Worm (Caenorhabditis elegans) whole organism, L4 larva: ENCODE results near the gene aexr-1.

Experiments
- D1046.2 ChIP-seq: fragments of 200-800 bp; sonication (Bioruptor generic); IDR thresholded peaks from 2 replicates; pipeline ENCODE4 v1.3.6; 2022; ENCODE audit warnings: missing genetic modification characterization, missing compliant biosample characterization
- ZK337.2 ChIP-seq: fragments of 200-800 bp; sonication (Bioruptor generic); IDR thresholded peaks from 2 replicates; pipeline ENCODE4 v1.3.6; 2022; ENCODE audit warnings: missing genetic modification reagents, missing genetic modification characterization, missing compliant biosample characterization
- ama-1 ChIP-seq: fragments of 150-350 bp; optimal IDR thresholded peaks from 2 replicates; lab custom pipeline; 2014; ENCODE audit warnings: inconsistent platforms, mixed read lengths
- attf-4 ChIP-seq: sonication (generic microtip); optimal IDR thresholded peaks from 3 replicates; lab custom pipeline; 2017; ENCODE audit warnings: missing biosample characterization, missing genetic modification characterization
- ceh-28 ChIP-seq: fragments of 150-350 bp; optimal IDR thresholded peaks from 2 replicates; lab custom pipeline; 2014; ENCODE audit warnings: missing biosample characterization, missing genetic modification reagents, missing genetic modification characterization
- ceh-62 ChIP-seq: sonication (generic microtip); optimal IDR thresholded peaks from 2 replicates; lab custom pipeline; 2017; ENCODE audit warnings: missing biosample characterization, missing genetic modification characterization
- ceh-82 ChIP-seq: sonication (generic microtip); optimal IDR thresholded peaks from 2 replicates; lab custom pipeline; 2017; ENCODE audit warnings: missing biosample characterization, missing genetic modification characterization
- daf-16 ChIP-seq, 3 experiments: sonication (generic microtip); optimal IDR thresholded peaks; 2 replicates each; lab custom pipeline; 2016 to 2017; ENCODE audit warnings: missing genetic modification characterization in 3 of 3, missing genetic modification reagents in 3 of 3, mild to moderate bottlenecking in 2 of 3, missing compliant biosample characterization in 2 of 3, missing biosample characterization in 1 of 3, moderate library complexity in 1 of 3
- dmd-6 ChIP-seq: fragments of 200-800 bp; sonication (Bioruptor generic); IDR thresholded peaks from 2 replicates; pipeline ENCODE4 v1.3.6; 2022; ENCODE audit warnings: missing genetic modification reagents, missing genetic modification characterization, missing compliant biosample characterization
- dve-1 ChIP-seq: sonication (generic microtip); optimal IDR thresholded peaks from 2 replicates; lab custom pipeline; 2017; ENCODE audit warnings: antibody characterized with exemption, mild to moderate bottlenecking, missing genetic modification characterization, missing compliant biosample characterization; ENCODE audit not compliant: insufficient read depth
- gei-8 ChIP-seq: fragments of 200-800 bp; sonication (Bioruptor generic); optimal IDR thresholded peaks from 2 replicates; lab custom pipeline; 2018; ENCODE audit warnings: mild to moderate bottlenecking, missing genetic modification characterization, missing compliant biosample characterization
- hlh-11 ChIP-seq: fragments of 200-800 bp; sonication (Bioruptor generic); optimal IDR thresholded peaks from 2 replicates; lab custom pipeline; 2018; ENCODE audit warnings: mild to moderate bottlenecking, missing genetic modification characterization, missing compliant biosample characterization
- hlh-30 ChIP-seq: sonication (generic microtip); optimal IDR thresholded peaks from 2 replicates; lab custom pipeline; 2017; ENCODE audit warnings: antibody characterized with exemption, mild to moderate bottlenecking, missing genetic modification characterization, missing compliant biosample characterization; ENCODE audit not compliant: insufficient read depth
- jun-1 ChIP-seq: fragments of 150-350 bp; optimal IDR thresholded peaks from 2 replicates; lab custom pipeline; 2014; ENCODE audit warnings: missing biosample characterization, missing genetic modification reagents, missing genetic modification characterization
- lin-1 ChIP-seq: fragments of 200-800 bp; sonication (Bioruptor generic); IDR thresholded peaks from 2 replicates; pipeline ENCODE4 v1.3.6; 2022; ENCODE audit warnings: missing genetic modification reagents, missing genetic modification characterization, missing compliant biosample characterization
- lin-13 ChIP-seq: fragments of 150-350 bp; optimal IDR thresholded peaks from 2 replicates; lab custom pipeline; 2014; ENCODE audit warnings: missing biosample characterization, missing genetic modification reagents, missing genetic modification characterization
- lin-29 ChIP-seq: fragments of 200-800 bp; sonication (Bioruptor generic); IDR thresholded peaks from 2 replicates; pipeline ENCODE4 v1.3.6; 2022; ENCODE audit warnings: missing genetic modification reagents, missing genetic modification characterization, missing compliant biosample characterization
- lin-39 ChIP-seq: fragments of 150-350 bp; optimal IDR thresholded peaks from 2 replicates; lab custom pipeline; 2014; ENCODE audit warnings: missing biosample characterization, missing genetic modification reagents, missing genetic modification characterization
- mdl-1 ChIP-seq, 2 experiments: fragments of 150-350 bp in 1 of 2; sonication (generic microtip) in 1 of 2; optimal IDR thresholded peaks; 2 replicates each; lab custom pipeline; 2014 to 2017; ENCODE audit warnings: missing biosample characterization in 2 of 2, missing genetic modification characterization in 2 of 2
- mdt-29 ChIP-seq: fragments of 200-800 bp; sonication (Bioruptor generic); IDR thresholded peaks from 2 replicates; pipeline ENCODE4 v1.3.6; 2022; ENCODE audit warnings: missing genetic modification reagents, missing genetic modification characterization, missing compliant biosample characterization
- mep-1 ChIP-seq: fragments of 150-350 bp; sonication (generic microtip); optimal IDR thresholded peaks from 3 replicates; lab custom pipeline; 2014; ENCODE audit warnings: missing biosample characterization, missing genetic modification characterization
- mxl-3 ChIP-seq: fragments of 200-800 bp; sonication (Bioruptor generic); optimal IDR thresholded peaks from 2 replicates; lab custom pipeline; 2018; ENCODE audit warnings: mild to moderate bottlenecking, missing genetic modification characterization, missing compliant biosample characterization
- nhr-102 ChIP-seq: sonication (generic microtip); optimal IDR thresholded peaks from 2 replicates; lab custom pipeline; 2016; ENCODE audit warnings: mild to moderate bottlenecking, missing genetic modification characterization, moderate library complexity, missing compliant biosample characterization
- nhr-28 ChIP-seq: fragments of 150-350 bp; optimal IDR thresholded peaks from 2 replicates; lab custom pipeline; 2014; ENCODE audit warnings: missing biosample characterization, missing genetic modification characterization
- nhr-42 ChIP-seq: fragments of 200-800 bp; sonication (Bioruptor generic); IDR thresholded peaks from 2 replicates; pipeline ENCODE4 v1.3.6; 2022; ENCODE audit warnings: missing genetic modification characterization, missing compliant biosample characterization
- nhr-48 ChIP-seq: sonication (generic microtip); optimal IDR thresholded peaks from 2 replicates; lab custom pipeline; 2016; ENCODE audit warnings: mild to moderate bottlenecking, missing genetic modification characterization, missing compliant biosample characterization
- nhr-77 ChIP-seq: fragments of 150-350 bp; optimal IDR thresholded peaks from 2 replicates; lab custom pipeline; 2014; ENCODE audit warnings: missing biosample characterization, missing genetic modification characterization
- pqm-1 ChIP-seq: sonication (generic microtip); optimal IDR thresholded peaks from 2 replicates; lab custom pipeline; 2017; ENCODE audit warnings: missing biosample characterization, missing genetic modification characterization
- spr-3 ChIP-seq: fragments of 200-800 bp; sonication (Bioruptor generic); optimal IDR thresholded peaks from 2 replicates; lab custom pipeline; 2018; ENCODE audit warnings: mild to moderate bottlenecking, missing genetic modification characterization, missing compliant biosample characterization
- tra-1 ChIP-seq: fragments of 200-800 bp; sonication (Bioruptor generic); IDR thresholded peaks from 2 replicates; pipeline ENCODE4 v1.3.6; 2022; ENCODE audit warnings: missing genetic modification reagents, missing genetic modification characterization, missing compliant biosample characterization
- unc-130 ChIP-seq: sonication (generic microtip); optimal IDR thresholded peaks from 2 replicates; lab custom pipeline; 2016; ENCODE audit warnings: missing genetic modification reagents, missing genetic modification characterization, missing compliant biosample characterization
- unc-39 ChIP-seq: sonication (generic microtip); optimal IDR thresholded peaks from 2 replicates; lab custom pipeline; 2017; ENCODE audit warnings: missing biosample characterization, missing genetic modification characterization
- vab-7 ChIP-seq: fragments of 200-800 bp; sonication (Bioruptor generic); IDR thresholded peaks from 2 replicates; pipeline ENCODE4 v1.3.6; 2022; ENCODE audit warnings: missing genetic modification reagents, missing genetic modification characterization, missing compliant biosample characterization
- zag-1 ChIP-seq: fragments of 150-350 bp; optimal IDR thresholded peaks from 2 replicates; lab custom pipeline; 2014; ENCODE audit warnings: missing biosample characterization, missing genetic modification characterization
- zfp-2 ChIP-seq: sonication (generic microtip); optimal IDR thresholded peaks from 2 replicates; lab custom pipeline; 2016; ENCODE audit warnings: mild to moderate bottlenecking, missing genetic modification characterization, missing compliant biosample characterization

aexr-1 gene

DNA sequence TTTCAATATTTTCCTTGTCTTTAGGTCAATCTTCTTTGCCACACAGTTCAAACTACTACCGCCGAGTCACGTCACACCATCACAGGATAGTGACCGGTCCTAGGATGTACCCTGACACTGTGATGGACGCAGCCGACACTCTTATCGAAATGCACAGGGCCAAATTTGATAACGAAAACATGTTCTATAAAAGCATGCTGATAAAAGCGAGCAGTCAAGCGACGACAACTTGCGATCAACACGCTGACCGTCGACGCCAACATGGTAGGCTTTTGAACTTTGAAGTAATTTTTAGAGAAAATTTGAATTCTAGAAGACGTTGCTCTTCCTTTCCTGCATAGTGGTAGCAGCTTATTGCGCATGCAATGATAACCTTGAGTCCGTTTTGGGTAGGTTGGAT, 28.1 kb downstream of the aexr-1 start, which contains the start of gene cpr-6:
Gene cpr-6 (plus strand): TSS at position 217 of the 400 bp plus-strand sequence.
- no peak for TF ChIP-seq ZK337.2 (GFP tag; lab: Robert Waterston, UW)
- peak; percentile 54 for TF ChIP-seq hlh-30 (tag; lab: Kevin White, UChicago)
- peak in 1 of 2 experiments; percentile 14 for TF ChIP-seq daf-16 (GFP tag; optimal IDR thresholded peaks at IDR 0.05; lab: Kevin White, UChicago)
- TF ChIP-seq daf-16 (tag; optimal IDR thresholded peaks at IDR 0.05; lab: Kevin White, UChicago): peak; percentile 93
- no peak for TF ChIP-seq ceh-28 (tag; lab: Kevin White, UChicago)
- no peak for TF ChIP-seq unc-39
- peak; percentile 25 for TF ChIP-seq mxl-3 (GFP tag; lab: Kevin White, UChicago)
- TF ChIP-seq zfp-2 (tag; lab: Kevin White, UChicago): no peak
- TF ChIP-seq attf-4 (tag; lab: Kevin White, UChicago): no peak
- no peak for TF ChIP-seq lin-13 (GFP tag; lab: Kevin White, UChicago)
- peak; percentile 30 for TF ChIP-seq nhr-48 (tag; lab: Kevin White, UChicago)
- TF ChIP-seq tra-1 (GFP tag; lab: Robert Waterston, UW): peak; percentile 52; the same call in 1 of the 2 replicates
- TF ChIP-seq pqm-1 (tag; lab: Kevin White, UChicago): peak; percentile 67
- TF ChIP-seq gei-8 (GFP tag; lab: Kevin White, UChicago): no peak
- 0 out of 2 replicates have a peak, but pooled peaks have one; percentile 11 for TF ChIP-seq lin-1 (GFP tag; lab: Robert Waterston, UW)
- TF ChIP-seq lin-29: no peak
- TF ChIP-seq ceh-62: no peak
- no peak for TF ChIP-seq D1046.2 (GFP tag; lab: Robert Waterston, UW)
- TF ChIP-seq nhr-42 (GFP tag; lab: Robert Waterston, UW): 0 out of 2 replicates have a peak, but pooled peaks have one; percentile 23
- peak; percentile 42 for TF ChIP-seq ama-1
- TF ChIP-seq hlh-11: peak; percentile 79
- TF ChIP-seq mdl-1 (tag; optimal IDR thresholded peaks at IDR 0.05; lab: Kevin White, UChicago): peak in 1 of 2 experiments; percentile 23
- peak; percentile 65 for TF ChIP-seq dve-1 (tag; lab: Kevin White, UChicago)
- TF ChIP-seq unc-130: no peak
- peak; percentile 51 for TF ChIP-seq nhr-77
- peak; percentile 53 for TF ChIP-seq nhr-102 (tag; lab: Kevin White, UChicago)
- TF ChIP-seq spr-3 (GFP tag; lab: Kevin White, UChicago): no peak
- TF ChIP-seq nhr-28 (tag; lab: Kevin White, UChicago): peak; percentile 66
- peak; percentile 78 for TF ChIP-seq dmd-6 (GFP tag; lab: Robert Waterston, UW)
- peak; percentile 55; the same call in 1 of the 2 replicates for TF ChIP-seq mdt-29 (GFP tag; lab: Robert Waterston, UW)
- no peak for TF ChIP-seq lin-39 (tag; lab: Kevin White, UChicago)

DNA sequence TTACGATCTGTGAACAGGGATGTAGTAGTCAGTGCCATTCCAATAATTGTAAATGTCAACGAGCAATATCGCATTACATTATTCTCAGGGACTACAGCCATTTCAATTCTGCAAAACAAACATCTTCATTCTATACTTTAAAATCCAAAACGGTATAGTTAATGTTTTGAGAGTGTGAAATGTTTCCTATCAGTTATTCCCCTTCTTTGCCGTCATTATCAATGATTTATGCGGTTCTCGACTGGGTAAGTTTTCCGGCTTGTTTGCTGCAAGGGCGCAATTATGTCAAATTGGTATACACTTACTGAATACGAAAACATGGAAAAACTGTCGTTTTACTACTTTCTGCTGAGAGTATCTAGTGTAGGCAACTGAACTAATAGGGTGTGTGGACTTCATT, 32.0 kb downstream of the aexr-1 start, which contains the start of gene F23G4.1:
Gene F23G4.1 (minus strand): TSS at position 101 of the 400 bp plus-strand sequence.
- TF ChIP-seq daf-16 (GFP tag; optimal IDR thresholded peaks at IDR 0.05; lab: Kevin White, UChicago): no peak
- peak; percentile 45 for TF ChIP-seq daf-16 (tag; optimal IDR thresholded peaks at IDR 0.05; lab: Kevin White, UChicago)
- no peak for TF ChIP-seq ceh-82 (tag; lab: Kevin White, UChicago)

DNA sequence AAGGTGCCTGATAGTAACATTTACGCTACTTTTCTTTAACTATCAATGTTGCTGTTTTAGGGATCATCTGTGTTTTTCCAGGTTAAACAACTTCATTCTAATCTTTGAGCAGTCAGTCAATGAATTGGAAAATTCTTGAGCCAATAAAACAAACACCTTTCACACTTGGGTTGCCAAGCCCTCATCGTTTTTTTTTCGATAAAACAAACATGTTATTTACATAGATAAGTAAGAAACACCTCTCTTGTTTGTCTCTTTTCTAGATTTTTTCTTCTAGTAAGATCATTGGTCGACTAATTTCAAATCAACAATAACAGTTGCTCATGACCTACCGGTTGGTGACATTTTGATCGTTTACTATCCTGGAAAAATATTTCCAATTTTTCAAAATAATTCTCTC, 33.1 kb downstream of the aexr-1 start:
- peak in 1 of 2 experiments; percentile 84 for TF ChIP-seq daf-16 (GFP tag; optimal IDR thresholded peaks at IDR 0.05; lab: Kevin White, UChicago)
- TF ChIP-seq daf-16 (tag; optimal IDR thresholded peaks at IDR 0.05; lab: Kevin White, UChicago): peak; percentile 79
- no peak for TF ChIP-seq unc-39

DNA sequence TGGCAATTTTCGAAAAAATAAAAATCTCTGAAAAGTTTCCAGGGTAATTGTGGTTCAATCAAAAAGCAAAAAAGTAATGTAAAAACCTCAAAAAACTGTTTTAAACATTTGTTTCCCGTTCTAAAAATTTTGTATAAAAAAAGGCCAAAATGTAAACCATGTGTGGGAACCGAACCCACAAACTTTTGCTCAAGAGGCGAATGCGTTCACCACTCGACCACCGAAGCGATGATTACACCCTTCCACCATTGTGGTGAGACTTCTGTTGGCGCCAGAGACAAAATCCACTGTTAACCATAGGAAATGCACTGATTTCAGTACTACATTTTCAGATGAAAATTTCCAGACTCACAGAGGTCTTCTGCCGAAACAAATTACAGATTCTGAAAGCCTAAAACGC, 33.9 kb downstream of the aexr-1 start:
- TF ChIP-seq vab-7 (GFP tag; lab: Robert Waterston, UW): peak; percentile 46; the same call in 1 of the 2 replicates

DNA sequence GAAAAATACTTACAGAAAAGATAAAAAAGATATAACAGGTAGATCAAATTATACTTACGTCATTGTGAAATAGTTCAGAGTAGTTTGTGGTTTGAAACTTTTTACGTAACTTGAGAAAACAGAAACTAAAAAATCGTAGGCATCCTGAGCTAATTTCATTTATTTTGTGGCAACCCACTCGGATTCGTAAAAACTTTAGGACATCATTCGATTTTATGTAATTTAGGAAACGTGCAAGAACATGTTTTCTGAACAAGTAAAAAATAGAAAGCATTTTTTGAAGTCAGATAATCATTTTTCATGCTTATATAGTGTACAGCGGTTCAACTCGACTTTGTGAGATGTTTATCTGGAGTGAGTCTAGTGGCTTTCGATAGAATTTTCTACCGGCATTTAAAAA, 36.3 kb downstream of the aexr-1 start, which contains the start of gene hic-1:
Gene hic-1 (minus strand): TSS at position 101 of the 400 bp plus-strand sequence.
- TF ChIP-seq unc-39 (no peak), mep-1 (no peak), zag-1 (tag; lab: Kevin White, UChicago) (no peak), mxl-3 (GFP tag; lab: Kevin White, UChicago) (no peak), jun-1 (no peak), nhr-77 (no peak), lin-39 (tag; lab: Kevin White, UChicago) (no peak), ceh-62 (no peak)
